Worm (Caenorhabditis elegans): ENCODE results near the gene oac-8.

The oac-8 gene

DNA sequence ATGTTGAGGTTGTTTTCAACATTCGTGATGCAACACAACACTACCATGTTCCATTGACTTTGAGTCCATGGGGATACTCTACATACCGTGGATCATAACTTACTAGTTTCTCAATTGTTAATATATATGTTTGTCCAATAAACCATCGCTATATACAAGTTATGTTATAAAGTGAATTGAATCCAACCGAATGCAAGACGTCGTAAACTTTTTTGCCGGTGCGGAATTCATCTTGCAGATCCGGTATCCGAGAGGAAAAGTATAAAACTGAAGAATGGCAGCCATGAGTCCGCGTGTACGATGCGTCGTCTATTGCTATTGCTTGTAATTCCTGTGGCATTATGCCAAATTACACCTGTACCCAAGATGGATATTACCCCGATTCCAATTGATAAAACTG, 23.9 kb downstream of the oac-8 start, which contains the start of gene R09H10.6:
Gene R09H10.6, plus strand, starts transcription at position 301 of the 400 bp plus-strand sequence.
- no peak for TF ChIP-seq ztf-11 (tag; optimal IDR thresholded peaks at IDR 0.05)
- no peak for TF ChIP-seq nhr-28 (tag; optimal IDR thresholded peaks at IDR 0.05)
- no peak for TF ChIP-seq elt-3 (tag; optimal IDR thresholded peaks at IDR 0.05)
- TF ChIP-seq flh-1 (GFP tag; optimal IDR thresholded peaks at IDR 0.05), result no peak

DNA sequence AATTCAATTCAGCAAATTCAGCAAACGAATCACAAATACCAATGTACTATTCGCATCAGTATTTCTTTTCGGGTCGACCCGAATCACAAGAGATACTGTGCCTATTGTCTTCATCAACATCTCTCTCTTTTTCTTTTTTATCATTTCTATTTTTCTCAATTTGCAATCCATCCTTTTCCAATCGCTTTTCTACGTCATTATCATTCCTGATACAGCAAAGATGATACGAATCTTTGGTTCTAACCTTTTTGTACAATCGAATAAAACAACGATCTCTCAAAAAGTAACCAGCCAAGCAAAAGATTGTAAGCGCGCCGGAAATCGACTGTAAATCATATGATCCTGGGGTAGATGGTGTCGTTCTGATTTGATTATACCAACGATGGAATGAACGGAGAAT, 25.6 kb downstream of the oac-8 start:
- no peak for TF ChIP-seq ces-1 (GFP tag; optimal IDR thresholded peaks at IDR 0.05)

DNA sequence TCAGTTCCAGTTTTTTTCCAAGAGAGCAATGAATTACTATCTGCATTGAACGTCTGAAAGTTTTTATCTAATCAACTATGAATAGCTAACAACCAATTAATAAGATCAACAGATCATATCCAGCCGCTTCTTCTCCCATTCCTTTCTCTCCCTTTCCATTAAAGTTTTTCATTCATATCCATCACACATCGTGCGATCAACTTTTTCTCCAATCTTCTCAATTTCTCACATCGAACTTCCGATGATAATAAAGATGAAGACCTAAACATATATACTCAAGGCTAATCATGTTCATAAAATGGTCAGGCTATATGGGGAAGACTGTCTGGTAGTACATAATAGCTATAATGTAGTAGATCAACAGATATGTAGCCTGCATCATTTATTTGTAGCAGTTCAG, 27.9 kb downstream of the oac-8 start:
- TF ChIP-seq unc-62 (GFP tag; optimal IDR thresholded peaks at IDR 0.05), result no peak
- TF ChIP-seq hlh-1 (tag; optimal IDR thresholded peaks at IDR 0.05), result no peak
- TF ChIP-seq nhr-237 (tag; optimal IDR thresholded peaks at IDR 0.05), result no peak
- TF ChIP-seq unc-120 (tag; optimal IDR thresholded peaks at IDR 0.05; ENCODE audit: poor library complexity, severe bottlenecking), result no peak
- no peak for TF ChIP-seq blmp-1 (tag; optimal IDR thresholded peaks at IDR 0.05)
- TF ChIP-seq mls-2 (tag; optimal IDR thresholded peaks at IDR 0.05), result no peak

DNA sequence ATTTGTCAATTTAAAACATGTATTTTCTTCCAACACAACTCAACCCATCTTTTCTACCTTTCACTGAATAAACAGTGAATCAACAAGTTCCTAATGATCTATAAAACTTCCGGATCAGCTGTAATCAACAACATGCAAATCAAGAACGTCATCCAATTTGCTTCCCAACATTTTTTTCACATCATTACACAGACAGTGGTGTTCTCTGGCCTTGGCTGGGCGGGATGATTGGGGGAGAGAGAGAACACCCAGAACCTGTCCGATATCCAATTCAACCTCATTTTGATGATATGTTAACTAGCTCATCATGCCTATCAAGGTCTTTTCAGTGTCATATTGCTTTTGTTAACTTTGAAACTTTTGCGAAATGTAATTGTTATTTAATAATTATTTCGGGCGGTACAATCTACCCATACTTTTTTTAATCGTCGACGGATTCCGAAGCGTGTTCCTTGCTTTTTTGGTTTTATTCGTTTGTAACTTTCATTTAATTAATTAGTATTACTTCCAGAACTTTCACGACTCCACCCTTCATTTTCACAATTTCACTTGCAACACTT, 30.7 kb downstream of the oac-8 start, which contains the start of gene ptr-14:
Gene ptr-14, plus strand, starts transcription at position 510 of the 560 bp plus-strand sequence.
- no peak for TF ChIP-seq mep-1 (tag; optimal IDR thresholded peaks at IDR 0.05)
- no peak for TF ChIP-seq blmp-1 (tag; optimal IDR thresholded peaks at IDR 0.05)
- TF ChIP-seq nhr-12 (tag; optimal IDR thresholded peaks at IDR 0.05), result no peak
- TF ChIP-seq nhr-28 (tag; optimal IDR thresholded peaks at IDR 0.05), result no peak
- no peak for TF ChIP-seq mab-5 (tag; optimal IDR thresholded peaks at IDR 0.05)

DNA sequence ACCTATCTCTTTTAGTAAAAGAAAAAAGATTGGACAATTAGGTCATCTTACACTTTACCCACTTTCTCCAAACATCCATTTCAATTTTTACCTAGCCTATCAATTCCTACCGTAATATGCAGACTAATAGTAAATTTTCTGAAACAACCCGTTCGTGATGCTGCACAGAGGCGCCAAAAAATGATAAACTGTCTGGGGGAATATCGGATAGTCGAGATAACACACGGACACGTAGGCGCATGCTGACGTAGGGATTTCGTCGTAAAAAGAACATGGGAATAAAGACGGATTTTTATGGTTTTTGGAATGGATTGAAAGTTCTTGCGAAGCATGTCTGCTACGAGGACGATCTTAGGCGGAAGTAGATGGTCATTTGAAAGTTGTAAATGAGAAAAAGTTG, 32.0 kb downstream of the oac-8 start:
- TF ChIP-seq snpc-4 (tag; optimal IDR thresholded peaks at IDR 0.05) (no peak), nhr-237 (tag; optimal IDR thresholded peaks at IDR 0.05) (no peak), blmp-1 (tag; optimal IDR thresholded peaks at IDR 0.05) (no peak), mep-1 (tag; optimal IDR thresholded peaks at IDR 0.05) (no peak), nhr-28 (tag; optimal IDR thresholded peaks at IDR 0.05) (no peak), cnd-1 (tag; optimal IDR thresholded peaks at IDR 0.05) (no peak)

DNA sequence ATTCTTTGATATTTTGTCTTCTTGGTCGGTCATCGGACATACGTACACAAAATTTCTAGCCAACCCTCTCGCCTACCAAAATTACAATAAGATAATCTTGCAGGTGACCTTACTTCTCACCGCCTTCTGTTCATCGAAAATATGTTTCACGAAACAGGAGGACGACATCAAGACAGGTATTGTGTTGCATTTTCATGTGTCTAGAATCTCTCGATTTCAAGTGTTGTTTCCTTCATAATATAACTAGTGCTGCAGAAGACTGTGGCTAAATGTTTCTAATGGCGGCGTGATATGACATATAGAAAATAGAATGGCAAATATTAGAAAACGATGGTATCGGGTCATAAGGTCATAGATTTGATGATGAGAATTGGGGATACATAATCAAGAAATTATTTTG, 32.8 kb downstream of the oac-8 start:
- TF ChIP-seq ceh-43 (GFP tag; optimal IDR thresholded peaks at IDR 0.05) (no peak), snpc-4 (tag; optimal IDR thresholded peaks at IDR 0.05) (no peak)

DNA sequence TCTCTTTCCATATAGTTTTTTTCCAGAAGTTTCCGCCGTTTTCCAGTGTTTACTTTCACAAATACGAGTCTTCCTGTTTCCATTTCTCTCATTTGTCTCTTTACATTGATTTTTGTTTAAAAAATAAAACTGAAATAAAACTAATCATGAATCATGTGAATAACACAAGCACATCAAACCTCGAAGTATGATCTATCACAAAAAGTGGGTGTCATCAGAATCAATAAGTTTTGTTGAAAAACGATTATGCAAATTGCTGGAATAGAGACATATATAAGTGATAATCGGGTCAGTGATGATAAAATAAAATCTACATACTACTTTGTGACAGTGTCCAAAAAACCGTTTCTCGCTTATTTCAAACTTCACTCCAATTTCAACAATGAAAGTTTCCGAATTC, 36.5 kb downstream of the oac-8 start, which contains the start of gene R09H10.7:
Gene R09H10.7, plus strand, starts transcription at position 301 of the 400 bp plus-strand sequence.
- TF ChIP-seq lin-13 (tag; optimal IDR thresholded peaks at IDR 0.05) (no peak), ztf-11 (tag; optimal IDR thresholded peaks at IDR 0.05) (no peak), bed-3 (GFP tag; optimal IDR thresholded peaks at IDR 0.05) (no peak), nhr-76 (tag; optimal IDR thresholded peaks at IDR 0.05) (no peak), unc-120 (tag; optimal IDR thresholded peaks at IDR 0.05; ENCODE audit: poor library complexity, severe bottlenecking) (no peak), nhr-2 (tag; optimal IDR thresholded peaks at IDR 0.05) (no peak), ceh-43 (GFP tag; optimal IDR thresholded peaks at IDR 0.05) (no peak)

DNA sequence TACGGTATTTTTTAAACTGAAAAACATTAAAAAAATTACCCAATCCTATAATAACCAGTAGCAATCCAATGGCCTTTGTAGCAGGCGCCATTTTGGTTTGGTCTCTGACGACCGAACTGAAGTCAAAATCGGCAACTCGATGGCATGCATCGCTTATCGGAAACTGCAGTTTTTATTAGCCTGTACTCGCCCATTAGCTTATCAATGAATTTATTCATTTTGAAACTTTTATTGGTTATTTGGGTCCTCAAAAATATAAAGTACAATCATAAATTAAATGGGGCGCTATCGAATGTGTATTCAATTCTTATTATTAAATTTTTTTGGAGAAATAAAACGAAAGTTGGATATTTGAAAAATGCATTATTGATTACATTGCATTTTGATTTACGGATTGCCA, 44.4 kb downstream of the oac-8 start, which contains the start of gene R09H10.5:
Gene R09H10.5, minus strand, starts transcription at position 106 of the 400 bp plus-strand sequence.
- no peak for TF ChIP-seq drap-1 (GFP tag; optimal IDR thresholded peaks at IDR 0.05)
- no peak for TF ChIP-seq nhr-237 (tag; optimal IDR thresholded peaks at IDR 0.05)
- TF ChIP-seq ceh-39 (tag; optimal IDR thresholded peaks at IDR 0.05), result no peak
- TF ChIP-seq hlh-1 (tag; optimal IDR thresholded peaks at IDR 0.05), result no peak
- TF ChIP-seq elt-1 (tag; optimal IDR thresholded peaks at IDR 0.05; ENCODE audit: borderline replicate concordance, insufficient read depth), result no peak
- no peak for TF ChIP-seq nhr-12 (tag; optimal IDR thresholded peaks at IDR 0.05)
- TF ChIP-seq mep-1 (tag; optimal IDR thresholded peaks at IDR 0.05), result no peak
- TF ChIP-seq cnd-1 (tag; optimal IDR thresholded peaks at IDR 0.05), result no peak
- TF ChIP-seq nhr-76 (tag; optimal IDR thresholded peaks at IDR 0.05), result no peak
- TF ChIP-seq pha-4 (tag; optimal IDR thresholded peaks at IDR 0.05), result no peak
- no peak for TF ChIP-seq lin-13 (tag; optimal IDR thresholded peaks at IDR 0.05)
- no peak for TF ChIP-seq blmp-1 (tag; optimal IDR thresholded peaks at IDR 0.05)
- TF ChIP-seq elt-3 (tag; optimal IDR thresholded peaks at IDR 0.05), result no peak
- TF ChIP-seq lsy-2 (tag; optimal IDR thresholded peaks at IDR 0.05), result no peak
- TF ChIP-seq ces-1 (GFP tag; optimal IDR thresholded peaks at IDR 0.05), result no peak
- TF ChIP-seq mab-5 (tag; optimal IDR thresholded peaks at IDR 0.05), result no peak
- no peak for TF ChIP-seq mls-2 (tag; optimal IDR thresholded peaks at IDR 0.05)
- no peak for TF ChIP-seq M03D4.4 (tag; optimal IDR thresholded peaks at IDR 0.05)
- no peak for TF ChIP-seq lin-32 (GFP tag; optimal IDR thresholded peaks at IDR 0.05)
